Worm (Caenorhabditis elegans) whole organism, late embryonic: Measurements from ENCODE around the gene C07B5.4.

ENCODE experiments used
- F13H6.1 ChIP-seq: sonication (generic microtip); optimal IDR thresholded peaks from 2 replicates; lab custom pipeline; 2016; ENCODE audit warnings: missing genetic modification characterization, missing compliant biosample characterization
- ceh-2 ChIP-seq: sonication (generic microtip); optimal IDR thresholded peaks from 2 replicates; lab custom pipeline; 2016; ENCODE audit warnings: missing genotype, missing genetic modification characterization, missing compliant biosample characterization
- ceh-31 ChIP-seq: sonication (generic microtip); optimal IDR thresholded peaks from 2 replicates; lab custom pipeline; 2016; ENCODE audit warnings: missing genetic modification characterization, missing compliant biosample characterization
- dmd-4 ChIP-seq: sonication (generic microtip); optimal IDR thresholded peaks from 2 replicates; lab custom pipeline; 2016; ENCODE audit warnings: borderline replicate concordance, missing genetic modification characterization, missing compliant biosample characterization
- elt-2 ChIP-seq: sonication (generic microtip); optimal IDR thresholded peaks from 2 replicates; lab custom pipeline; 2016; ENCODE audit warnings: missing genetic modification reagents, missing genetic modification characterization, missing compliant biosample characterization
- nfya-1 ChIP-seq: sonication (generic microtip); optimal IDR thresholded peaks from 2 replicates; lab custom pipeline; 2017; ENCODE audit warnings: missing genetic modification characterization, mild to moderate bottlenecking, missing compliant biosample characterization, antibody characterized with exemption, moderate library complexity
- nhr-11 ChIP-seq: fragments of 150-350 bp; optimal IDR thresholded peaks from 2 replicates; lab custom pipeline; 2014; ENCODE audit warnings: missing biosample characterization, missing genetic modification characterization
- sdc-2 ChIP-seq: sonication (generic microtip); optimal IDR thresholded peaks from 2 replicates; lab custom pipeline; 2016; ENCODE audit warnings: missing genotype, missing genetic modification characterization, missing compliant biosample characterization

DNA sequence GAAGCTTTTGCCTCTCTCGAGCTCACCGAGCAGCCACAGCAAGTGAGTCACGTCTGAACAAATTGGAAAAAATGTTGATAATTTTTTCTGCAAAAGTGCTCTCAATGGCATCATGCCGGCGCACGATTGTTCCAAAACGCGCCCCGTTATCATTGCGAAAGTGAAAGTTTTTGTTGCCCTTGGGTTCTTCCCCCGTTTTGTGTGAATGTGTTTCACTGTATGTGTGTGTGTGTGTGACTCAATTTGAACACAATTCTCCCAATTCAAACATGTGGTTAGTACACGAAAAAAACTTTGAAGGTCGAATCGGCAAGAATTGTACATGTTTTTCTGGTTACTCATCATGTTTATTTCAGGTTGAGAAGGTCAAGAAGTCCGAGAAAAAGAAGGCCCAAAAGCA lies 23.6 kb downstream of the C07B5.4 start:
- TF ChIP-seq sdc-2 = no peak
- TF ChIP-seq nfya-1 (tag; lab: Kevin White, UChicago) = no peak
- no peak for TF ChIP-seq elt-2 (tag; lab: Kevin White, UChicago)
- no peak for TF ChIP-seq F13H6.1 (tag; lab: Kevin White, UChicago)
- TF ChIP-seq ceh-2 (tag; lab: Kevin White, UChicago) = no peak
- TF ChIP-seq nhr-11 (tag; lab: Kevin White, UChicago) = no peak
- TF ChIP-seq dmd-4 (tag; lab: Kevin White, UChicago) = no peak
- no peak for TF ChIP-seq ceh-31 (tag; lab: Kevin White, UChicago)
